Worm (Caenorhabditis elegans) whole organism, mixed stage, embryonic: ENCODE measurements around the gene ZK354.3.
"Not testable (repeated sequence)": the region's sequence is repeated elsewhere in the genome, so short reads cannot be mapped to it uniquely, and the experiment has no call there.

Experiments
- M03D4.4 ChIP-seq: sonication (generic microtip); optimal IDR thresholded peaks from 2 replicates; lab custom pipeline; 2017; ENCODE audit warnings: mild to moderate bottlenecking, missing genetic modification characterization, missing compliant biosample characterization
- bed-3 ChIP-seq: fragments of 200-800 bp; sonication (Bioruptor generic); optimal IDR thresholded peaks from 3 replicates; lab custom pipeline; 2018; ENCODE audit warnings: mild to moderate bottlenecking, missing genetic modification characterization, moderate library complexity, missing compliant biosample characterization
- blmp-1 ChIP-seq: fragments of 150-350 bp; optimal IDR thresholded peaks from 2 replicates; lab custom pipeline; 2014; ENCODE audit warnings: missing biosample characterization, missing genetic modification characterization
- ceh-39 ChIP-seq: fragments of 150-350 bp; optimal IDR thresholded peaks from 2 replicates; lab custom pipeline; 2014; ENCODE audit warnings: missing biosample characterization, missing genetic modification characterization
- ceh-43 ChIP-seq: fragments of 200-800 bp; sonication (Bioruptor generic); optimal IDR thresholded peaks from 2 replicates; lab custom pipeline; 2018; ENCODE audit warnings: mild to moderate bottlenecking, missing genetic modification characterization, moderate library complexity, missing compliant biosample characterization
- ceh-83 ChIP-seq: fragments of 200-800 bp; sonication (Bioruptor generic); optimal IDR thresholded peaks from 2 replicates; lab custom pipeline; 2018; ENCODE audit warnings: mild to moderate bottlenecking, missing genetic modification characterization, missing compliant biosample characterization
- cnd-1 ChIP-seq: fragments of 200-800 bp; sonication (Bioruptor generic); optimal IDR thresholded peaks from 2 replicates; lab custom pipeline; 2018; ENCODE audit warnings: mild to moderate bottlenecking, missing genetic modification characterization, missing compliant biosample characterization
- drap-1 ChIP-seq: fragments of 200-800 bp; sonication (Bioruptor generic); optimal IDR thresholded peaks from 3 replicates; lab custom pipeline; 2018; ENCODE audit warnings: mild to moderate bottlenecking, missing genetic modification characterization, missing compliant biosample characterization
- elt-1 ChIP-seq: sonication (generic microtip); optimal IDR thresholded peaks from 2 replicates; lab custom pipeline; 2017; ENCODE audit warnings: missing genetic modification characterization, mild to moderate bottlenecking, missing compliant biosample characterization, antibody characterized with exemption, moderate library complexity, borderline replicate concordance; ENCODE audit not compliant: insufficient read depth
- elt-3 ChIP-seq: fragments of 150-350 bp; optimal IDR thresholded peaks from 2 replicates; lab custom pipeline; 2014; ENCODE audit warnings: missing biosample characterization, missing genetic modification characterization
- flh-1 ChIP-seq: fragments of 200-800 bp; sonication (Bioruptor generic); optimal IDR thresholded peaks from 2 replicates; lab custom pipeline; 2018; ENCODE audit warnings: mild to moderate bottlenecking, missing genetic modification characterization, moderate library complexity, missing compliant biosample characterization
- ham-2 ChIP-seq: fragments of 200-800 bp; sonication (Bioruptor generic); optimal IDR thresholded peaks from 2 replicates; lab custom pipeline; 2018; ENCODE audit warnings: mild to moderate bottlenecking, missing genetic modification characterization, missing compliant biosample characterization
- hlh-1 ChIP-seq: fragments of 150-350 bp; optimal IDR thresholded peaks from 2 replicates; lab custom pipeline; 2014; ENCODE audit warnings: missing biosample characterization, missing genetic modification reagents, missing genetic modification characterization
- lin-32 ChIP-seq: fragments of 200-800 bp; sonication (Bioruptor generic); optimal IDR thresholded peaks from 2 replicates; lab custom pipeline; 2018; ENCODE audit warnings: mild to moderate bottlenecking, missing genetic modification characterization, missing compliant biosample characterization
- lsy-2 ChIP-seq: fragments of 150-350 bp; optimal IDR thresholded peaks from 2 replicates; lab custom pipeline; 2014; ENCODE audit warnings: missing biosample characterization, missing genetic modification characterization
- mep-1 ChIP-seq: fragments of 150-350 bp; optimal IDR thresholded peaks from 2 replicates; lab custom pipeline; 2017; ENCODE audit warnings: missing biosample characterization, missing genetic modification reagents, missing genetic modification characterization, inconsistent platforms
- mls-2 ChIP-seq: sonication (generic microtip); optimal IDR thresholded peaks from 2 replicates; lab custom pipeline; 2016; ENCODE audit warnings: mild to moderate bottlenecking, missing genetic modification characterization, moderate library complexity, missing compliant biosample characterization
- nhr-12 ChIP-seq: fragments of 150-350 bp; optimal IDR thresholded peaks from 2 replicates; lab custom pipeline; 2014; ENCODE audit warnings: missing biosample characterization, missing genetic modification characterization
- nhr-2 ChIP-seq: fragments of 150-350 bp; optimal IDR thresholded peaks from 2 replicates; lab custom pipeline; 2014; ENCODE audit warnings: missing biosample characterization, missing genetic modification characterization
- nhr-237 ChIP-seq: fragments of 150-350 bp; optimal IDR thresholded peaks from 2 replicates; lab custom pipeline; 2014; ENCODE audit warnings: missing biosample characterization, missing genetic modification characterization
- nhr-28 ChIP-seq: fragments of 150-350 bp; optimal IDR thresholded peaks from 2 replicates; lab custom pipeline; 2014; ENCODE audit warnings: missing biosample characterization, missing genetic modification characterization
- nhr-76 ChIP-seq: sonication (generic microtip); optimal IDR thresholded peaks from 2 replicates; lab custom pipeline; 2017; ENCODE audit warnings: missing biosample characterization, missing genetic modification characterization
- pha-4 ChIP-seq: fragments of 150-350 bp; optimal IDR thresholded peaks from 2 replicates; lab custom pipeline; 2018; ENCODE audit warnings: missing biosample characterization, missing genetic modification reagents, missing genetic modification characterization
- sem-2 ChIP-seq: fragments of 200-800 bp; sonication (Bioruptor generic); optimal IDR thresholded peaks from 2 replicates; lab custom pipeline; 2018; ENCODE audit warnings: mild to moderate bottlenecking, missing genetic modification characterization, missing compliant biosample characterization
- sptf-1 ChIP-seq: sonication (generic microtip); optimal IDR thresholded peaks from 2 replicates; lab custom pipeline; 2017; ENCODE audit warnings: mild to moderate bottlenecking, missing genetic modification characterization, moderate library complexity, missing compliant biosample characterization
- tbx-8 ChIP-seq: fragments of 200-800 bp; sonication (Bioruptor generic); optimal IDR thresholded peaks from 2 replicates; lab custom pipeline; 2018; ENCODE audit warnings: mild to moderate bottlenecking, missing genetic modification characterization, moderate library complexity, missing compliant biosample characterization
- unc-120 ChIP-seq: sonication (generic microtip); optimal IDR thresholded peaks from 2 replicates; lab custom pipeline; 2017; ENCODE audit warnings: missing genetic modification characterization, missing compliant biosample characterization; ENCODE audit not compliant: poor library complexity, severe bottlenecking
- unc-39 ChIP-seq: fragments of 150-350 bp; optimal IDR thresholded peaks from 2 replicates; lab custom pipeline; 2014; ENCODE audit warnings: missing biosample characterization, missing genetic modification characterization
- unc-62 ChIP-seq: fragments of 150-350 bp; optimal IDR thresholded peaks from 2 replicates; lab custom pipeline; 2014; ENCODE audit warnings: missing biosample characterization, missing genetic modification reagents, missing genetic modification characterization
- ztf-11 ChIP-seq: fragments of 150-350 bp; optimal IDR thresholded peaks from 2 replicates; lab custom pipeline; 2014; ENCODE audit warnings: missing biosample characterization, missing genetic modification characterization

Gene ZK354.3

ce11 chrIV:5288932-5289331, 20.9 kb upstream of the ZK354.3 start:
- TF ChIP-seq M03D4.4 (tag; lab: Kevin White, UChicago) (no peak), nhr-12 (tag; lab: Kevin White, UChicago) (no peak), nhr-237 (tag; lab: Kevin White, UChicago) (no peak), ceh-39 (tag; lab: Kevin White, UChicago) (no peak), unc-62 (no peak), ceh-43 (GFP tag; lab: Kevin White, UChicago) (no peak), hlh-1 (tag; lab: Kevin White, UChicago) (no peak), elt-1 (tag; lab: Kevin White, UChicago) (no peak), cnd-1 (no peak), nhr-76 (tag; lab: Kevin White, UChicago) (no peak), elt-3 (tag; lab: Kevin White, UChicago) (no peak), unc-39 (tag; lab: Kevin White, UChicago) (no peak), mls-2 (no peak), flh-1 (no peak), drap-1 (GFP tag; lab: Kevin White, UChicago) (no peak), bed-3 (GFP tag; lab: Kevin White, UChicago) (no peak), sem-2 (GFP tag; lab: Kevin White, UChicago) (no peak), nhr-2 (tag; lab: Kevin White, UChicago) (no peak), lin-32 (GFP tag; lab: Kevin White, UChicago) (no peak), blmp-1 (tag; lab: Kevin White, UChicago) (no peak)

ce11 chrIV:5290547-5290946, 19.3 kb upstream of the ZK354.3 start, which contains the start of gene nlp-47:
Gene nlp-47 (plus strand): TSS chrIV:5290847.
- TF ChIP-seq tbx-8 (GFP tag; lab: Kevin White, UChicago) (no peak), pha-4 (tag; lab: Kevin White, UChicago) (no peak), unc-62 (no peak), lin-32 (GFP tag; lab: Kevin White, UChicago) (no peak), ceh-43 (GFP tag; lab: Kevin White, UChicago) (no peak), nhr-28 (tag; lab: Kevin White, UChicago) (no peak), unc-120 (no peak), nhr-12 (tag; lab: Kevin White, UChicago) (no peak), nhr-2 (tag; lab: Kevin White, UChicago) (no peak), ham-2 (GFP tag; lab: Kevin White, UChicago) (no peak), M03D4.4 (tag; lab: Kevin White, UChicago) (no peak), flh-1 (no peak)

- TF ChIP-seq blmp-1 (tag; lab: Kevin White, UChicago), result no peak
- no peak for TF ChIP-seq bed-3 (GFP tag; lab: Kevin White, UChicago)
- no peak for TF ChIP-seq nhr-76 (tag; lab: Kevin White, UChicago)
These were observed 18.6 kb upstream of the ZK354.3 start for ce11 chrIV:5291207-5291606.

ce11 chrIV:5294467-5294866, 15.4 kb upstream of the ZK354.3 start:
- TF ChIP-seq sptf-1 (tag; lab: Kevin White, UChicago), result no peak

- TF ChIP-seq sem-2 (GFP tag; lab: Kevin White, UChicago); lin-32 (GFP tag; lab: Kevin White, UChicago); lsy-2 (tag; lab: Kevin White, UChicago): not testable (repeated sequence)
These were observed 14.6 kb upstream of the ZK354.3 start, which contains the start of gene msp-51 for ce11 chrIV:5295240-5295639. Gene msp-51 (minus strand): TSS chrIV:5295340.

ce11 chrIV:5297436-5298012, 12.3 kb upstream of the ZK354.3 start, which contains the start of the genes ZK354.6 and msp-113:
Gene ZK354.6 (minus strand): TSS chrIV:5297536.
Gene msp-113 (plus strand): TSS chrIV:5297962.
- no peak for TF ChIP-seq nhr-237 (tag; lab: Kevin White, UChicago)
- TF ChIP-seq mls-2, result no peak
- TF ChIP-seq blmp-1 (tag; lab: Kevin White, UChicago), result no peak
- TF ChIP-seq elt-3 (tag; lab: Kevin White, UChicago), result no peak
- TF ChIP-seq lsy-2 (tag; lab: Kevin White, UChicago), result no peak
- no peak for TF ChIP-seq ceh-39 (tag; lab: Kevin White, UChicago)
- no peak for TF ChIP-seq flh-1
- no peak for TF ChIP-seq unc-39 (tag; lab: Kevin White, UChicago)
- no peak for TF ChIP-seq nhr-28 (tag; lab: Kevin White, UChicago)
- TF ChIP-seq cnd-1, result no peak
- no peak for TF ChIP-seq mep-1 (tag; lab: Kevin White, UChicago)
- no peak for TF ChIP-seq tbx-8 (GFP tag; lab: Kevin White, UChicago)
- TF ChIP-seq unc-62, result no peak
- no peak for TF ChIP-seq sptf-1 (tag; lab: Kevin White, UChicago)
- no peak for TF ChIP-seq ztf-11 (tag; lab: Kevin White, UChicago)
- TF ChIP-seq ceh-83, result no peak
- TF ChIP-seq hlh-1 (tag; lab: Kevin White, UChicago), result no peak
- TF ChIP-seq unc-120, result no peak
